Fruit fly (Drosophila melanogaster) S2 (cell line): ENCODE results near the gene CG31248.

Experiments used
- CG8478 ChIP-seq: fragments of >200 bp; optimal IDR thresholded peaks from 2 replicates; lab custom pipeline; 2018
- CTCF ChIP-seq, 2 experiments: fragments of >200 bp; optimal IDR thresholded peaks; 2 replicates each; lab custom pipeline; 2018

DNA sequence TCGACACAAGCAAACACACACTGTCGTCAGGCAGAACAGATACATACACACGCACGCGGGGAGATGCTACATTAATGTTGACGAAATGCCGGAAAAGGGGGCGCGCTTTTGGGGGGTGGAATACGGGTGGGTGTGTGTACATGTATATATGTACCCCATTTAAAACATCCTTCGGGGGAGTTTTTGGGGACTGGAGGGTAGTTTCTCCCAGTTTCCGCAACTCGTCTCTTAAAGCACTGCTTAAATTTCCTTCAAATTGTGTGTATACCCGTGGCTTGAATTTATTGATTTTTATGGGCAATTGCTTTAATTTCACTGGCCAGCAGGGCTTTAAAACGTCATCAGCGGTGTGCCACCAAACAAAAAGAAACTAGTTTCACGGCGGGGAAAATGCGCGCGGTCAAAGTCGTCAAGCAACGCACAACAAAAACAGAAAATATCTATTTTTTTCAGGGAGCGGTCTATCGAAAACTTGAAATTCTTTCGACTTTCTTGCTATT is 6.0 kb upstream of the CG31248 start:
- no peak for TF ChIP-seq CTCF (optimal IDR thresholded peaks at IDR 0.05; lab: Kevin White, UChicago)
- no peak for TF ChIP-seq CG8478 (lab: Kevin White, UChicago)
